Worm (Caenorhabditis elegans) whole organism, mixed stage, embryonic: Measurements from ENCODE around the gene F08G2.5.

Experiments used
- elt-3 ChIP-seq: fragments of 150-350 bp; optimal IDR thresholded peaks from 2 replicates; lab custom pipeline; 2014; ENCODE audit warnings: missing biosample characterization, missing genetic modification characterization
- nhr-12 ChIP-seq: fragments of 150-350 bp; optimal IDR thresholded peaks from 2 replicates; lab custom pipeline; 2014; ENCODE audit warnings: missing biosample characterization, missing genetic modification characterization
- nhr-237 ChIP-seq: fragments of 150-350 bp; optimal IDR thresholded peaks from 2 replicates; lab custom pipeline; 2014; ENCODE audit warnings: missing biosample characterization, missing genetic modification characterization
- nhr-28 ChIP-seq: fragments of 150-350 bp; optimal IDR thresholded peaks from 2 replicates; lab custom pipeline; 2014; ENCODE audit warnings: missing biosample characterization, missing genetic modification characterization
- snpc-4 ChIP-seq: fragments of 150-350 bp; optimal IDR thresholded peaks from 2 replicates; lab custom pipeline; 2014; ENCODE audit warnings: missing biosample characterization, missing genetic modification characterization
- unc-39 ChIP-seq: fragments of 150-350 bp; optimal IDR thresholded peaks from 2 replicates; lab custom pipeline; 2014; ENCODE audit warnings: missing biosample characterization, missing genetic modification characterization
- unc-62 ChIP-seq: fragments of 150-350 bp; optimal IDR thresholded peaks from 2 replicates; lab custom pipeline; 2014; ENCODE audit warnings: missing biosample characterization, missing genetic modification reagents, missing genetic modification characterization
- zip-8 ChIP-seq: fragments of 150-350 bp; optimal IDR thresholded peaks from 2 replicates; lab custom pipeline; 2014; ENCODE audit warnings: missing biosample characterization, missing genetic modification characterization
- ztf-11 ChIP-seq: fragments of 150-350 bp; optimal IDR thresholded peaks from 2 replicates; lab custom pipeline; 2014; ENCODE audit warnings: missing biosample characterization, missing genetic modification characterization

DNA sequence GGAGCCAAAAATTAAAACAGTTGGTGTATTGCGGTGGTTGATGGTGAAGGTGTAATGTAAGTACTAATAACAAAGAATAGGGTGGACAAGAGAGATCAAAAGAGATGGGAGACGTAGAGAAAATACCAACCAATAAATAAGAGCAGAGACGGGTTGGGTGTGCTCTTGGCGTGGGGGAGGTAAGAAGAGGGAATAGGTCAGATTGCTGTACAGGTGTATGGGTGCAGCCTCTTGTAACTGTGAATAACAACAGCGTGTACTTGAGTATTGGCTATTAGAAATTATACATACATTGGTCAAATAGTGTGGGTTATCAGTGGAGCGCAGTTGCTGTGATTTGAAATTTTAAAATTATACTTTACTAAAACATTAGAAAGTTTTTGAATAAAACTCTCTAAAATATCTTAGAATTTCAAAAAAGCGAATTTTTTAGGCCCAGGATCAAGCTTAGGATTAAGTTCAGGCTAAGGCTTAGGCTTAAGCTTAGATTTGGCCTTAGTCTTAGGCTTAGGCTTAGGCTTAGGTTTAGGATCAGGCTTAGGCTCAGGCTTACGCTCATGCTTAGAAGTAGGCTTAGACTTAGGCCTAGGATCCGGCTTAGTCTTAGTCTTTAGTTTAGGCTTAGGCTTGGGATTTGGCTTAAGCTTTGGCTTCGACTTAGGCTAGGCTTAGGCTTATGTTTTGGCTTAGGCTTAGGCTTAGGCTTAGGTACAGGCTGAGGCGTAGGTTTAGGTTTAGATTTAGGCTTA, 7.8 kb upstream of the F08G2.5 start, which contains the start of gene F08G2.7:
- TF ChIP-seq nhr-237 (tag; lab: Kevin White, UChicago): no peak
- no peak for TF ChIP-seq zip-8
- no peak for TF ChIP-seq ztf-11 (tag; lab: Kevin White, UChicago)
- no peak for TF ChIP-seq snpc-4 (tag; lab: Kevin White, UChicago)
- TF ChIP-seq unc-62: no peak
- no peak for TF ChIP-seq nhr-12
- no peak for TF ChIP-seq unc-39 (tag; lab: Kevin White, UChicago)
- TF ChIP-seq elt-3 (tag; lab: Kevin White, UChicago): no peak
- TF ChIP-seq nhr-28 (tag; lab: Kevin White, UChicago): no peak
